Worm (Caenorhabditis elegans) whole organism, early embryonic: ENCODE results near the gene itm-2.

ENCODE experiments used
- B0310.2 ChIP-seq: sonication (generic microtip); optimal IDR thresholded peaks from 2 replicates; lab custom pipeline; 2016; ENCODE audit warnings: mild to moderate bottlenecking, missing genetic modification characterization, missing compliant biosample characterization
- F13C5.2 ChIP-seq: sonication (generic microtip); optimal IDR thresholded peaks from 2 replicates; lab custom pipeline; 2017; ENCODE audit warnings: mild to moderate bottlenecking, missing genetic modification characterization, inconsistent platforms, missing compliant biosample characterization
- ama-1 ChIP-seq: fragments of 150-350 bp; optimal IDR thresholded peaks from 2 replicates; lab custom pipeline; 2014
- ceh-13 ChIP-seq: fragments of 200-800 bp; sonication (Bioruptor generic); optimal IDR thresholded peaks from 2 replicates; lab custom pipeline; 2018; ENCODE audit warnings: mild to moderate bottlenecking, missing genetic modification characterization, missing compliant biosample characterization
- ceh-36 ChIP-seq: sonication (generic microtip); optimal IDR thresholded peaks from 2 replicates; lab custom pipeline; 2016; ENCODE audit warnings: missing genetic modification characterization, inconsistent platforms, missing compliant biosample characterization
- ets-7 ChIP-seq: sonication (generic microtip); optimal IDR thresholded peaks from 2 replicates; lab custom pipeline; 2016; ENCODE audit warnings: missing genotype, missing genetic modification characterization, missing compliant biosample characterization
- hmbx-1 ChIP-seq: sonication (generic microtip); optimal IDR thresholded peaks from 2 replicates; lab custom pipeline; 2016; ENCODE audit warnings: mild to moderate bottlenecking, missing genetic modification characterization, missing compliant biosample characterization
- hnd-1 ChIP-seq: sonication (generic microtip); optimal IDR thresholded peaks from 2 replicates; lab custom pipeline; 2016; ENCODE audit warnings: missing genetic modification characterization, missing compliant biosample characterization
- scrt-1 ChIP-seq: fragments of 200-800 bp; sonication (Bioruptor generic); IDR thresholded peaks from 2 replicates; pipeline ENCODE4 v1.3.6; 2022; ENCODE audit warnings: missing genetic modification characterization, missing compliant biosample characterization
- sea-1 ChIP-seq: fragments of 200-800 bp; sonication (Bioruptor generic); conservative IDR thresholded peaks from 2 replicates; pipeline ENCODE4 v1.3.6; 2022; ENCODE audit warnings: missing genetic modification characterization, missing compliant biosample characterization
- tbx-11 ChIP-seq: fragments of 200-800 bp; sonication (Bioruptor generic); IDR thresholded peaks from 2 replicates; pipeline ENCODE4 v1.3.6; 2022; ENCODE audit warnings: missing genetic modification characterization, missing compliant biosample characterization
- tbx-37 ChIP-seq: fragments of 200-800 bp; sonication (Bioruptor generic); conservative IDR thresholded peaks from 2 replicates; pipeline ENCODE4 v1.3.6; 2022; ENCODE audit warnings: missing genetic modification reagents, missing genetic modification characterization, missing compliant biosample characterization
- tra-4 ChIP-seq: sonication (generic microtip); optimal IDR thresholded peaks from 2 replicates; lab custom pipeline; 2017; ENCODE audit warnings: missing genetic modification characterization, missing compliant biosample characterization

- TF ChIP-seq F13C5.2 (tag; lab: Kevin White, UChicago) (no peak), ceh-13 (GFP tag; lab: Kevin White, UChicago) (no peak), tbx-37 (GFP tag; lab: Robert Waterston, UW) (no peak), ama-1 (lab: Kevin White, UChicago) (no peak), B0310.2 (tag; lab: Kevin White, UChicago) (no peak), ets-7 (no peak), sea-1 (GFP tag; lab: Robert Waterston, UW) (no peak), hnd-1 (no peak), tra-4 (tag; lab: Kevin White, UChicago) (no peak), ceh-36 (tag; lab: Kevin White, UChicago) (no peak), tbx-11 (GFP tag; lab: Robert Waterston, UW) (no peak), scrt-1 (GFP tag; lab: Robert Waterston, UW) (no peak), hmbx-1 (tag; lab: Kevin White, UChicago) (no peak)
These were observed 41.1 kb downstream of the itm-2 start, which contains the start of gene C25F6.1 for ce11 chrX:5485931-5486537.
